Worm (Caenorhabditis elegans) whole organism, L4 larva: ENCODE measurements around the gene bre-3.

ENCODE experiments used
- ama-1 ChIP-seq: fragments of 150-350 bp; optimal IDR thresholded peaks from 2 replicates; lab custom pipeline; 2014; ENCODE audit warnings: inconsistent platforms, mixed read lengths
- dve-1 ChIP-seq: sonication (generic microtip); optimal IDR thresholded peaks from 2 replicates; lab custom pipeline; 2017; ENCODE audit warnings: antibody characterized with exemption, mild to moderate bottlenecking, missing genetic modification characterization, missing compliant biosample characterization; ENCODE audit not compliant: insufficient read depth
- hif-1 ChIP-seq, 2 experiments: sonication (generic microtip); optimal IDR thresholded peaks; 2 replicates each; lab custom pipeline; 2016 to 2017; ENCODE audit warnings: missing compliant biosample characterization in 2 of 2, missing genetic modification characterization in 2 of 2, missing genetic modification reagents in 2 of 2, missing genotype in 2 of 2, mild to moderate bottlenecking in 1 of 2
- jun-1 ChIP-seq: fragments of 150-350 bp; optimal IDR thresholded peaks from 2 replicates; lab custom pipeline; 2014; ENCODE audit warnings: missing biosample characterization, missing genetic modification reagents, missing genetic modification characterization

DNA sequence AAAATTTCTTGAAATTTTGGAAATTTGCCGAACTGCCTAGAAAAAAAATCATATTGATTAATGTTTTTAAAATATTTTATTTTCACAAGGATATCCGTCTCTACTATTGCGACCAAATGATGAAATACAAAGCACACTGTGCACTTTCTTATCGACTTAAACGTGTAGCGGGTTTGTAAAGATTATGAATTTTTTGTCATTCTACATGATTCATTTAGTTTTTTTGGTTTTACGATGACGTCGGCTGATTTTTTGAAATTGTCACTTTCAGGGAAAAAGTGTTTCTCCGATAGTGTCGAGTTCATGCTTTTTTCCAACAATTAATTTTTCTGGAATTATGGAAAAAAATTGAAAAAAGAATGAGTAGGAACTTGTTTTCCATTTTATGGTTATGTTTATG, 8.7 kb downstream of the bre-3 start:
- TF ChIP-seq jun-1 (tag; lab: Kevin White, UChicago) (no peak), hif-1 (tag; optimal IDR thresholded peaks at IDR 0.05; lab: Kevin White, UChicago) (no peak), ama-1 (lab: Kevin White, UChicago) (no peak), dve-1 (tag; lab: Kevin White, UChicago) (peak; percentile 7)
